Fruit fly (Drosophila melanogaster) whole organism, embryonic: ENCODE data around the gene CG8042.

Experiments
- Bdp1 ChIP-seq: fragments of 200-800 bp; sonication (Bioruptor generic); optimal IDR thresholded peaks from 3 replicates; lab custom pipeline; 2016; ENCODE audit warnings: missing biosample characterization, missing genetic modification characterization
- CG10147 ChIP-seq: fragments of 200-800 bp; sonication (Bioruptor generic); optimal IDR thresholded peaks from 2 replicates; lab custom pipeline; 2019; ENCODE audit warnings: missing biosample characterization, mild to moderate bottlenecking, missing genetic modification characterization, moderate library complexity
- CG11085 ChIP-seq: fragments of 200-800 bp; sonication (Bioruptor generic); IDR thresholded peaks from 2 replicates; pipeline ENCODE4 v1.3.6; 2022; ENCODE audit warnings: missing biosample characterization, missing genetic modification characterization
- CG12104 ChIP-seq: fragments of 200-800 bp; sonication (Bioruptor generic); optimal IDR thresholded peaks from 3 replicates; lab custom pipeline; 2016; ENCODE audit warnings: missing biosample characterization, missing genetic modification characterization
- CG12299 ChIP-seq: fragments of 200-800 bp; sonication (Bioruptor generic); optimal IDR thresholded peaks from 2 replicates; lab custom pipeline; 2018; ENCODE audit warnings: missing biosample characterization, mild to moderate bottlenecking, missing genetic modification characterization
- CG12391 ChIP-seq: fragments of 200-800 bp; sonication (Bioruptor generic); optimal IDR thresholded peaks from 3 replicates; lab custom pipeline; 2018; ENCODE audit warnings: missing biosample characterization, mild to moderate bottlenecking, missing genetic modification characterization, moderate library complexity
- CG15514 ChIP-seq: fragments of 200-800 bp; sonication (Bioruptor generic); optimal IDR thresholded peaks from 3 replicates; lab custom pipeline; 2017; ENCODE audit warnings: missing biosample characterization, missing genetic modification characterization, mild to moderate bottlenecking, moderate library complexity, missing genetic modification reagents
- CG1647 ChIP-seq: fragments of 200-800 bp; sonication (Bioruptor generic); optimal IDR thresholded peaks from 3 replicates; lab custom pipeline; 2016; ENCODE audit warnings: missing biosample characterization, missing genetic modification characterization
- CG2678 ChIP-seq: fragments of 200-800 bp; sonication (Bioruptor generic); optimal IDR thresholded peaks from 3 replicates; lab custom pipeline; 2019; ENCODE audit warnings: missing biosample characterization, mild to moderate bottlenecking, missing genetic modification characterization, moderate library complexity
- CG31365 ChIP-seq: fragments of 200-800 bp; sonication (Bioruptor generic); optimal IDR thresholded peaks from 2 replicates; lab custom pipeline; 2018; ENCODE audit warnings: missing biosample characterization, mild to moderate bottlenecking, missing genetic modification characterization
- CG31388 ChIP-seq: fragments of 200-800 bp; sonication (Bioruptor generic); optimal IDR thresholded peaks from 2 replicates; lab custom pipeline; 2016; ENCODE audit warnings: missing biosample characterization, missing genetic modification characterization
- CG32532 ChIP-seq: fragments of 200-800 bp; sonication (Bioruptor generic); IDR thresholded peaks from 2 replicates; pipeline ENCODE4 v1.3.6; 2022; ENCODE audit warnings: missing biosample characterization, missing genetic modification characterization
- CG4707 ChIP-seq: fragments of 200-800 bp; sonication (Bioruptor generic); optimal IDR thresholded peaks from 2 replicates; lab custom pipeline; 2018; ENCODE audit warnings: missing biosample characterization, mild to moderate bottlenecking, missing genetic modification characterization, moderate library complexity
- CG5180 ChIP-seq: fragments of 200-800 bp; sonication (Bioruptor generic); optimal IDR thresholded peaks from 3 replicates; lab custom pipeline; 2017; ENCODE audit warnings: missing biosample characterization, missing genetic modification characterization, mild to moderate bottlenecking, moderate library complexity, missing genetic modification reagents
- CG6791 ChIP-seq: fragments of 200-800 bp; sonication (Bioruptor generic); IDR thresholded peaks from 3 replicates; pipeline ENCODE4 v1.3.6; 2022; ENCODE audit warnings: missing biosample characterization, missing genetic modification characterization; ENCODE audit not compliant: partially characterized antibody
- CG7372 ChIP-seq: fragments of 200-800 bp; sonication (Bioruptor generic); IDR thresholded peaks from 2 replicates; pipeline ENCODE4 v1.3.6; 2022; ENCODE audit warnings: missing biosample characterization, missing genetic modification characterization
- CG8924 ChIP-seq: fragments of 200-800 bp; optimal IDR thresholded peaks from 3 replicates; lab custom pipeline; 2019; ENCODE audit warnings: missing biosample characterization, mild to moderate bottlenecking, missing genetic modification characterization, moderate library complexity
- CG9797 ChIP-seq: fragments of 200-800 bp; sonication (Bioruptor generic); optimal IDR thresholded peaks from 3 replicates; lab custom pipeline; 2018; ENCODE audit warnings: missing biosample characterization, mild to moderate bottlenecking, missing genetic modification characterization
- CG9817 ChIP-seq: fragments of 200-800 bp; sonication (Bioruptor generic); optimal IDR thresholded peaks from 2 replicates; lab custom pipeline; 2018; ENCODE audit warnings: missing biosample characterization, mild to moderate bottlenecking, missing genetic modification characterization, moderate library complexity
- CoRest ChIP-seq: fragments of 200-800 bp; sonication (Bioruptor generic); optimal IDR thresholded peaks from 3 replicates; lab custom pipeline; 2018; ENCODE audit warnings: missing biosample characterization, mild to moderate bottlenecking, missing genetic modification characterization, moderate library complexity
- Dp ChIP-seq: fragments of 200-800 bp; sonication (Bioruptor generic); optimal IDR thresholded peaks from 2 replicates; lab custom pipeline; 2018; ENCODE audit warnings: missing biosample characterization, mild to moderate bottlenecking, missing genetic modification characterization, moderate library complexity
- Drgx ChIP-seq: fragments of 200-800 bp; sonication (Bioruptor generic); IDR thresholded peaks from 2 replicates; pipeline ENCODE4 v1.3.6; 2022; ENCODE audit warnings: missing biosample characterization, missing genetic modification characterization
- Ets97D ChIP-seq: fragments of 200-800 bp; sonication (Bioruptor generic); optimal IDR thresholded peaks from 3 replicates; lab custom pipeline; 2016; ENCODE audit warnings: missing biosample characterization, missing genetic modification characterization
- Hmx ChIP-seq: fragments of 200-800 bp; sonication (Bioruptor generic); optimal IDR thresholded peaks from 2 replicates; lab custom pipeline; 2016; ENCODE audit warnings: missing biosample characterization, missing genetic modification characterization
- Med ChIP-seq: fragments of 200-800 bp; sonication (Bioruptor generic); peaks from one replicate; lab custom pipeline; 2016; ENCODE audit warnings: missing biosample characterization, missing genetic modification characterization, mild to moderate bottlenecking, inconsistent platforms, moderate library complexity
- Pdp1 ChIP-seq, 2 experiments: fragments of 200-800 bp; sonication (Bioruptor generic); optimal IDR thresholded peaks; 3 replicates each; lab custom pipeline; 2016; ENCODE audit warnings: missing biosample characterization in 2 of 2, missing genetic modification characterization in 2 of 2, mild to moderate bottlenecking in 1 of 2, moderate library complexity in 1 of 2
- Ravus ChIP-seq: fragments of 200-800 bp; sonication (Bioruptor generic); IDR thresholded peaks from 2 replicates; pipeline ENCODE4 v1.3.6; 2022; ENCODE audit warnings: missing biosample characterization, missing genetic modification characterization
- Ssrp ChIP-seq: fragments of 200-800 bp; sonication (Bioruptor generic); optimal IDR thresholded peaks from 2 replicates; lab custom pipeline; 2018; ENCODE audit warnings: missing biosample characterization, mild to moderate bottlenecking, missing genetic modification characterization, moderate library complexity
- Xrp1 ChIP-seq: fragments of 200-800 bp; sonication (Bioruptor generic); IDR thresholded peaks from 2 replicates; pipeline ENCODE4 v1.3.6; 2022; ENCODE audit warnings: missing biosample characterization, missing genetic modification characterization
- YL-1 ChIP-seq: fragments of 200-800 bp; sonication (Bioruptor generic); optimal IDR thresholded peaks from 3 replicates; lab custom pipeline; 2017; ENCODE audit warnings: missing biosample characterization, mild to moderate bottlenecking, missing genetic modification characterization
- ase ChIP-seq: fragments of 200-800 bp; sonication (Bioruptor generic); IDR thresholded peaks from 3 replicates; pipeline ENCODE4 v1.3.6; 2022; ENCODE audit warnings: missing biosample characterization, missing genetic modification characterization
- az2 ChIP-seq: fragments of 200-800 bp; sonication (Bioruptor generic); optimal IDR thresholded peaks from 3 replicates; lab custom pipeline; 2016; ENCODE audit warnings: missing biosample characterization, missing genetic modification characterization
- chif ChIP-seq, 2 experiments: fragments of 200-800 bp; sonication (Bioruptor generic); optimal IDR thresholded peaks; 3 replicates each; lab custom pipeline; 2016; ENCODE audit warnings: missing biosample characterization in 2 of 2, missing genetic modification characterization in 2 of 2
- chn ChIP-seq: fragments of 200-800 bp; sonication (Bioruptor generic); optimal IDR thresholded peaks from 2 replicates; lab custom pipeline; 2016; ENCODE audit warnings: missing biosample characterization, missing genetic modification characterization
- crp ChIP-seq, 2 experiments: fragments of 200-800 bp; sonication (Bioruptor generic); optimal IDR thresholded peaks; 2 replicates in 1 of 2; 3 replicates in 1 of 2; lab custom pipeline; 2017; ENCODE audit warnings: missing biosample characterization in 2 of 2, missing genetic modification characterization in 2 of 2, mild to moderate bottlenecking in 1 of 2, moderate library complexity in 1 of 2
- dm ChIP-seq: fragments of 200-800 bp; sonication (Bioruptor generic); optimal IDR thresholded peaks from 3 replicates; lab custom pipeline; 2016; ENCODE audit warnings: missing biosample characterization, missing genetic modification characterization
- fu2 ChIP-seq: fragments of 200-800 bp; sonication (Bioruptor generic); optimal IDR thresholded peaks from 2 replicates; lab custom pipeline; 2016; ENCODE audit warnings: missing biosample characterization, missing genetic modification characterization
- hkb ChIP-seq, 2 experiments: fragments of 200-800 bp in 1 of 2; fragments of >200 bp in 1 of 2; sonication (Bioruptor generic) in 1 of 2; IDR thresholded peaks in 1 of 2; optimal IDR thresholded peaks in 1 of 2; 2 replicates each; pipeline versions ENCODE4 v1.3.6 to Lab custom; 2017 to 2022; ENCODE audit warnings: missing biosample characterization in 1 of 2, missing genetic modification characterization in 1 of 2
- sd ChIP-seq: fragments of 200-800 bp; sonication (Bioruptor generic); optimal IDR thresholded peaks from 3 replicates; lab custom pipeline; 2018; ENCODE audit warnings: missing biosample characterization, mild to moderate bottlenecking, missing genetic modification characterization, moderate library complexity
- sens-2 ChIP-seq: fragments of 200-800 bp; sonication (Bioruptor generic); IDR thresholded peaks from 2 replicates; pipeline ENCODE4 v1.3.6; 2022; ENCODE audit warnings: missing biosample characterization, missing genetic modification characterization
- seq ChIP-seq: fragments of 200-800 bp; sonication (Bioruptor generic); IDR thresholded peaks from 2 replicates; pipeline ENCODE4 v1.3.6; 2022; ENCODE audit warnings: missing biosample characterization, missing genetic modification characterization
- ssp ChIP-seq: fragments of 200-800 bp; sonication (Bioruptor generic); IDR thresholded peaks from 2 replicates; pipeline ENCODE4 v1.3.6; 2022; ENCODE audit warnings: missing biosample characterization, missing genetic modification characterization
- stc ChIP-seq: fragments of 200-800 bp; sonication (Bioruptor generic); IDR thresholded peaks from 2 replicates; pipeline ENCODE4 v1.3.6; 2022; ENCODE audit warnings: missing biosample characterization, missing genetic modification characterization
- sug ChIP-seq: fragments of 200-800 bp; optimal IDR thresholded peaks from 2 replicates; lab custom pipeline; 2019; ENCODE audit warnings: missing biosample characterization, mild to moderate bottlenecking, missing genetic modification characterization, moderate library complexity
- tll ChIP-seq, 2 experiments: fragments of 200-800 bp in 1 of 2; fragments of >200 bp in 1 of 2; sonication (Bioruptor generic) in 1 of 2; optimal IDR thresholded peaks; 2 replicates each; lab custom pipeline; 2017 to 2019; ENCODE audit warnings: missing biosample characterization in 2 of 2, missing genetic modification characterization in 2 of 2, mild to moderate bottlenecking in 1 of 2, moderate library complexity in 1 of 2
- toy ChIP-seq: fragments of 200-800 bp; sonication (Bioruptor generic); IDR thresholded peaks from 2 replicates; pipeline ENCODE4 v1.3.6; 2022; ENCODE audit warnings: missing biosample characterization, missing genetic modification characterization
- vfl ChIP-seq: fragments of 200-800 bp; sonication (Bioruptor generic); optimal IDR thresholded peaks from 2 replicates; lab custom pipeline; 2016; ENCODE audit warnings: missing biosample characterization, missing genetic modification characterization

CG8042 gene

DNA sequence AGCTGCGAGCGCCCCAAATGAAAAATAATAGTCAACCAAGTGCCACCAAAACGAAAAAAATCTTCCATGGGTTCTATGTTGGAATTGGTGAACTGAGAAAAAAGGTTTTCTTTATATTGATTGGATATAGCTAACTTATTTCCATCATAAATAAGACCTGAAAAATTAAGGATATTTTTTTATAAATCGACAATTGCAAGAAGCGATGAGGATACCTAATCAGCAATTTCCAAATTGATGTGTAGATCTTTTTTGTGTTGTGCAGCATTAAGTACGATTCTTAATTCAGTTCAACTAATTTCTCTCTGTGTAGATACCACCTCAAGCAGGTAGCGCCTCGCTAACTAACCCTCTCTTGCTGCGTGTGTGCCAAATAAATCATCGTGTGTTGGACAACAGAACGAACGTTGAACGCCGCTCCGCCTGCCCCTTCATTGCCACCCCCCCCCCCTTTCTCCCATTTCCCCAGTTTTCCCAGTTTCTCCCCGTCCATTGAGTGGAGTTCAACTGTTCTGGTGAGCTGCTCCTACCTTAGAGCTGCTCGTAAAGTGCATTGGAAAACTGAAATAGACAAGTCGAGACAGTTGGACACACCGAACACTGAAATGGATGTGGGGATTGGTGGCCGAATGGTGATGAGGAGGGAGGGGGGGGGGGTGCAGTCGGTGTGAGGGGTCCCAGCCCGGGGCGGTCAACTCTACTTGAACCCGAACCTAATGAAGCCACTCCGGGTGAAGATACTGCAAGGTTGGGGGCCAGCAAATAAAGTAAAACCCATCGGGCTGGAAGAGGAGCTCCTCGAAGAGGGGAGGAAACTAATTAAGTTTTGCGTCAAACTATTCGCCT, 14.3 kb upstream of the CG8042 start (continued):
- TF ChIP-seq fu2 (no peak), Drgx (0 out of 2 replicates have a peak, but pooled peaks have one; percentile 24), Bdp1 (GFP tag; lab: Kevin White, UChicago) (no peak), ase (GFP tag; lab: Robert Waterston, UW) (peak; percentile 52; the same call in 1 of the 3 replicates), Med (GFP tag; lab: Kevin White, UChicago) (peak; percentile 65), stc (GFP tag; lab: Robert Waterston, UW) (peak; percentile 46; the same call in 1 of the 2 replicates), CG9817 (peak; percentile 20), CG1647 (GFP tag; lab: Kevin White, UChicago) (no peak), CG6791 (GFP tag; lab: Robert Waterston, UW) (no peak), seq (GFP tag; lab: Robert Waterston, UW) (peak; percentile 49), Ets97D (GFP tag; lab: Kevin White, UChicago) (no peak), CoRest (tag; lab: Kevin White, UChicago) (peak; percentile 68), Dp (no peak), az2 (peak; percentile 68), Hmx (GFP tag; lab: Kevin White, UChicago) (no peak), CG7372 (no peak), CG2678 (peak; percentile 81), toy (GFP tag; lab: Robert Waterston, UW) (no peak), CG31388 (peak; percentile 11), CG8924 (tag; lab: Kevin White, UChicago) (peak; percentile 71), CG11085 (GFP tag; lab: Robert Waterston, UW) (no peak), CG31365 (tag; lab: Kevin White, UChicago) (no peak), Xrp1 (GFP tag; lab: Robert Waterston, UW) (peak; percentile 92), chn (peak; percentile 44), CG4707 (GFP tag; lab: Kevin White, UChicago) (peak; percentile 16), Ssrp (tag; lab: Kevin White, UChicago) (peak; percentile 77), vfl (GFP tag; lab: Kevin White, UChicago) (no peak), YL-1 (GFP tag; lab: Kevin White, UChicago) (peak; percentile 25), Ravus (no peak), dm (GFP tag; lab: Kevin White, UChicago) (no peak), crp (GFP tag; optimal IDR thresholded peaks at IDR 0.05; lab: Kevin White, UChicago) (no peak), CG12104 (GFP tag; lab: Kevin White, UChicago) (peak; percentile 63), hkb (optimal IDR thresholded peaks at IDR 0.05; lab: Kevin White, UChicago) (no peak), hkb (GFP tag; IDR thresholded peaks at IDR 0.05; lab: Robert Waterston, UW) (peak; percentile 77), CG10147 (GFP tag; lab: Kevin White, UChicago) (no peak), sens-2 (no peak), CG32532 (GFP tag; lab: Robert Waterston, UW) (no peak), chif (GFP tag; optimal IDR thresholded peaks at IDR 0.05; lab: Kevin White, UChicago) (peak; percentile 6 to 70), CG12299 (no peak), sug (tag; lab: Kevin White, UChicago) (no peak), tll (GFP tag; optimal IDR thresholded peaks at IDR 0.05; lab: Kevin White, UChicago) (no peak), CG15514 (peak; percentile 10), CG5180 (GFP tag; lab: Kevin White, UChicago) (peak; percentile 33), CG12391 (tag; lab: Kevin White, UChicago) (peak; percentile 85), ssp (GFP tag; lab: Robert Waterston, UW) (peak; percentile 31; the same call in 1 of the 2 replicates), sd (no peak), CG9797 (GFP tag; lab: Kevin White, UChicago) (peak; percentile 3), Pdp1 (GFP tag; optimal IDR thresholded peaks at IDR 0.05; lab: Kevin White, UChicago) (peak; percentile 37 to 57)
